Worm (Caenorhabditis elegans): Measurements from ENCODE around the gene F38E11.9.

- 0 out of 2 replicates have a peak, but pooled peaks have one; percentile 33 for TF ChIP-seq lin-1 (GFP tag; IDR thresholded peaks at IDR 0.05)
- no peak for TF ChIP-seq fkh-10 (GFP tag; optimal IDR thresholded peaks at IDR 0.05)
Measured at ce11 chrIV:9438753-9439152, 5.1 kb downstream of the F38E11.9 start.
